Fruit fly (Drosophila melanogaster) whole organism, embryonic: Measurements from ENCODE around the gene CG14567.

Experiments used
- B-H1 ChIP-seq: fragments of 200-800 bp; sonication (Bioruptor generic); IDR thresholded peaks from 3 replicates; pipeline ENCODE4 v1.3.6; 2022; ENCODE audit warnings: missing biosample characterization, missing genetic modification characterization
- Bgb ChIP-seq: fragments of 200-800 bp; sonication (Bioruptor generic); IDR thresholded peaks from 2 replicates; pipeline ENCODE4 v1.3.6; 2022; ENCODE audit warnings: missing biosample characterization, missing genetic modification characterization; ENCODE audit not compliant: partially characterized antibody
- BtbVII ChIP-seq: fragments of 200-800 bp; sonication (Bioruptor generic); optimal IDR thresholded peaks from 3 replicates; lab custom pipeline; 2017; ENCODE audit warnings: missing biosample characterization, mild to moderate bottlenecking, missing genetic modification characterization
- CG10321 ChIP-seq: fragments of 200-800 bp; sonication (Bioruptor generic); IDR thresholded peaks from 2 replicates; pipeline ENCODE4 v1.3.6; 2022; ENCODE audit warnings: missing biosample characterization, missing genetic modification characterization
- CG10565 ChIP-seq: fragments of 200-800 bp; sonication (Bioruptor generic); optimal IDR thresholded peaks from 3 replicates; lab custom pipeline; 2016; ENCODE audit warnings: missing biosample characterization, mild to moderate bottlenecking, missing genetic modification characterization
- CG10959 ChIP-seq: fragments of 200-800 bp; sonication (Bioruptor generic); IDR thresholded peaks from 2 replicates; pipeline ENCODE4 v1.3.6; 2022; ENCODE audit warnings: missing biosample characterization, missing genetic modification characterization
- CG12942 ChIP-seq: fragments of 200-800 bp; sonication (Bioruptor generic); optimal IDR thresholded peaks from 3 replicates; lab custom pipeline; 2016; ENCODE audit warnings: missing biosample characterization, missing genetic modification characterization
- CG14860 ChIP-seq: fragments of 200-800 bp; sonication (Bioruptor generic); IDR thresholded peaks from 3 replicates; pipeline ENCODE4 v1.3.6; 2022; ENCODE audit warnings: missing biosample characterization, missing genetic modification characterization; ENCODE audit not compliant: partially characterized antibody
- CG17328 ChIP-seq: fragments of 200-800 bp; sonication (Bioruptor generic); IDR thresholded peaks from 2 replicates; pipeline ENCODE4 v1.3.6; 2022; ENCODE audit warnings: missing biosample characterization, missing genetic modification characterization
- CG1792 ChIP-seq: fragments of 200-800 bp; sonication (Bioruptor generic); optimal IDR thresholded peaks from 2 replicates; lab custom pipeline; 2016; ENCODE audit warnings: missing biosample characterization, missing genetic modification characterization
- CG32767 ChIP-seq: fragments of 200-800 bp; sonication (Bioruptor generic); IDR thresholded peaks from 2 replicates; pipeline ENCODE4 v1.3.6; 2022; ENCODE audit warnings: missing biosample characterization, missing genetic modification characterization
- CG3407 ChIP-seq: fragments of 200-800 bp; sonication (Bioruptor generic); optimal IDR thresholded peaks from 2 replicates; lab custom pipeline; 2018; ENCODE audit warnings: missing biosample characterization, mild to moderate bottlenecking, missing genetic modification characterization
- CG34422 ChIP-seq: fragments of 200-800 bp; sonication (Bioruptor generic); IDR thresholded peaks from 3 replicates; pipeline ENCODE4 v1.3.6; 2022; ENCODE audit warnings: missing biosample characterization, missing genetic modification characterization
- CG3847 ChIP-seq: fragments of 200-800 bp; sonication (Bioruptor generic); IDR thresholded peaks from 2 replicates; pipeline ENCODE4 v1.3.6; 2022; ENCODE audit warnings: missing biosample characterization, missing genetic modification characterization
- CG4360 ChIP-seq: fragments of 200-800 bp; sonication (Bioruptor generic); IDR thresholded peaks from 2 replicates; pipeline ENCODE4 v1.3.6; 2022; ENCODE audit warnings: missing biosample characterization, missing genetic modification characterization
- CG4854 ChIP-seq: fragments of 200-800 bp; sonication (Bioruptor generic); optimal IDR thresholded peaks from 2 replicates; lab custom pipeline; 2016; ENCODE audit warnings: missing biosample characterization, missing genetic modification characterization, inconsistent platforms
- CG9932 ChIP-seq: fragments of 200-800 bp; sonication (Bioruptor generic); IDR thresholded peaks from 2 replicates; pipeline ENCODE4 v1.3.6; 2022; ENCODE audit warnings: missing biosample characterization, missing genetic modification characterization
- D19A ChIP-seq: fragments of 200-800 bp; optimal IDR thresholded peaks from 3 replicates; lab custom pipeline; 2019; ENCODE audit warnings: missing biosample characterization, mild to moderate bottlenecking, missing genetic modification characterization, moderate library complexity
- E2f1 ChIP-seq: fragments of 200-800 bp; sonication (Bioruptor generic); IDR thresholded peaks from 2 replicates; pipeline ENCODE4 v1.3.6; 2022; ENCODE audit warnings: missing biosample characterization, missing genetic modification characterization
- Eip74EF ChIP-seq, 2 experiments: fragments of 200-800 bp in 1 of 2; fragments of >200 bp in 1 of 2; sonication (Bioruptor generic) in 1 of 2; optimal IDR thresholded peaks; 2 replicates each; lab custom pipeline; 2017 to 2019; ENCODE audit warnings: missing biosample characterization in 2 of 2, missing genetic modification characterization in 2 of 2, mild to moderate bottlenecking in 1 of 2, moderate library complexity in 1 of 2
- Gug ChIP-seq: fragments of 200-800 bp; sonication (Bioruptor generic); IDR thresholded peaks from 4 replicates; pipeline ENCODE4 v1.3.6; 2022; ENCODE audit warnings: missing biosample characterization, missing genetic modification characterization
- HLH4C ChIP-seq: fragments of 200-800 bp; sonication (Bioruptor generic); IDR thresholded peaks from 3 replicates; pipeline ENCODE4 v1.3.6; 2022; ENCODE audit warnings: missing biosample characterization, missing genetic modification characterization; ENCODE audit not compliant: partially characterized antibody
- Hr51 ChIP-seq, 2 experiments: fragments of 200-800 bp; sonication (Bioruptor generic); optimal IDR thresholded peaks; 2 replicates in 1 of 2; 3 replicates in 1 of 2; lab custom pipeline; 2016 to 2018; ENCODE audit warnings: missing biosample characterization in 2 of 2, missing genetic modification characterization in 2 of 2, mild to moderate bottlenecking in 1 of 2, moderate library complexity in 1 of 2
- Med ChIP-seq: fragments of 200-800 bp; sonication (Bioruptor generic); peaks from one replicate; lab custom pipeline; 2016; ENCODE audit warnings: missing biosample characterization, missing genetic modification characterization, mild to moderate bottlenecking, inconsistent platforms, moderate library complexity
- NFAT ChIP-seq: fragments of 200-800 bp; sonication (Bioruptor generic); IDR thresholded peaks from 2 replicates; pipeline ENCODE4 v1.3.6; 2022; ENCODE audit warnings: missing biosample characterization, missing genetic modification characterization
- Nf-YA ChIP-seq: fragments of 200-800 bp; sonication (Bioruptor generic); IDR thresholded peaks from 2 replicates; pipeline ENCODE4 v1.3.6; 2022; ENCODE audit warnings: missing biosample characterization, missing genetic modification characterization
- Rx ChIP-seq: fragments of 200-800 bp; sonication (Bioruptor generic); IDR thresholded peaks from 2 replicates; pipeline ENCODE4 v1.3.6; 2022; ENCODE audit warnings: missing biosample characterization, missing genetic modification characterization
- Sox102F ChIP-seq: fragments of 200-800 bp; sonication (Bioruptor generic); optimal IDR thresholded peaks from 2 replicates; lab custom pipeline; 2018; ENCODE audit warnings: missing biosample characterization, mild to moderate bottlenecking, missing genetic modification characterization, moderate library complexity
- Tbp ChIP-seq: fragments of >200 bp; optimal IDR thresholded peaks from 2 replicates; lab custom pipeline; 2018; ENCODE audit warnings: missing biosample characterization, missing genetic modification characterization
- bsh ChIP-seq, 2 experiments: fragments of 200-800 bp; sonication (Bioruptor generic); optimal IDR thresholded peaks; 2 replicates each; lab custom pipeline; 2017 to 2018; ENCODE audit warnings: mild to moderate bottlenecking in 2 of 2, missing biosample characterization in 2 of 2, missing genetic modification characterization in 2 of 2, moderate library complexity in 1 of 2
- cg ChIP-seq: fragments of 200-800 bp; sonication (Bioruptor generic); optimal IDR thresholded peaks from 3 replicates; lab custom pipeline; 2019; ENCODE audit warnings: missing biosample characterization, mild to moderate bottlenecking, missing genetic modification characterization, moderate library complexity
- chif ChIP-seq, 2 experiments: fragments of 200-800 bp; sonication (Bioruptor generic); optimal IDR thresholded peaks; 3 replicates each; lab custom pipeline; 2016; ENCODE audit warnings: missing biosample characterization in 2 of 2, missing genetic modification characterization in 2 of 2
- da ChIP-seq: fragments of 200-800 bp; sonication (Bioruptor generic); optimal IDR thresholded peaks from 2 replicates; lab custom pipeline; 2016; ENCODE audit warnings: missing biosample characterization, missing genetic modification characterization
- danr ChIP-seq: fragments of 200-800 bp; sonication (Bioruptor generic); IDR thresholded peaks from 2 replicates; pipeline ENCODE4 v1.3.6; 2022; ENCODE audit warnings: missing biosample characterization, missing genetic modification characterization
- dmrt99B ChIP-seq: fragments of 200-800 bp; sonication (Bioruptor generic); optimal IDR thresholded peaks from 2 replicates; lab custom pipeline; 2018; ENCODE audit warnings: missing biosample characterization, mild to moderate bottlenecking, missing genetic modification characterization, moderate library complexity
- dpn ChIP-seq, 2 experiments: fragments of 200-800 bp; sonication (Bioruptor generic); optimal IDR thresholded peaks; 3 replicates each; lab custom pipeline; 2016; ENCODE audit warnings: missing biosample characterization in 2 of 2, missing genetic modification characterization in 2 of 2
- gro ChIP-seq: fragments of 200-800 bp; sonication (Bioruptor generic); optimal IDR thresholded peaks from 2 replicates; lab custom pipeline; 2016; ENCODE audit warnings: missing biosample characterization, missing genetic modification characterization
- gsb ChIP-seq: fragments of 200-800 bp; sonication (Bioruptor generic); IDR thresholded peaks from 2 replicates; pipeline ENCODE4 v1.3.6; 2022; ENCODE audit warnings: missing biosample characterization, missing genetic modification characterization
- her ChIP-seq: fragments of 200-800 bp; sonication (Bioruptor generic); optimal IDR thresholded peaks from 2 replicates; lab custom pipeline; 2016; ENCODE audit warnings: missing biosample characterization, missing genetic modification characterization
- hth ChIP-seq: fragments of >200 bp; optimal IDR thresholded peaks from 2 replicates; lab custom pipeline; 2017; ENCODE audit warnings: inconsistent platforms
- jing ChIP-seq: fragments of 200-800 bp; sonication (Bioruptor generic); optimal IDR thresholded peaks from 2 replicates; lab custom pipeline; 2018; ENCODE audit warnings: missing biosample characterization, mild to moderate bottlenecking, missing genetic modification characterization
- ken ChIP-seq: fragments of 200-800 bp; sonication (Bioruptor generic); IDR thresholded peaks from 3 replicates; pipeline ENCODE4 v1.3.6; 2022; ENCODE audit warnings: missing biosample characterization, missing genetic modification characterization
- klu ChIP-seq: fragments of 200-800 bp; sonication (Bioruptor generic); IDR thresholded peaks from 2 replicates; pipeline ENCODE4 v1.3.6; 2022; ENCODE audit warnings: missing biosample characterization, missing genetic modification characterization
- schlank ChIP-seq: fragments of 200-800 bp; sonication (Bioruptor generic); optimal IDR thresholded peaks from 2 replicates; lab custom pipeline; 2018; ENCODE audit warnings: missing biosample characterization, mild to moderate bottlenecking, missing genetic modification characterization
- shn ChIP-seq: fragments of 200-800 bp; sonication (Bioruptor generic); optimal IDR thresholded peaks from 3 replicates; lab custom pipeline; 2016; ENCODE audit warnings: missing biosample characterization, missing genetic modification characterization
- sqz ChIP-seq: fragments of 200-800 bp; sonication (Bioruptor generic); optimal IDR thresholded peaks from 3 replicates; lab custom pipeline; 2018; ENCODE audit warnings: missing biosample characterization, mild to moderate bottlenecking, missing genetic modification characterization
- tll ChIP-seq, 2 experiments: fragments of 200-800 bp in 1 of 2; fragments of >200 bp in 1 of 2; sonication (Bioruptor generic) in 1 of 2; optimal IDR thresholded peaks; 2 replicates each; lab custom pipeline; 2017 to 2019; ENCODE audit warnings: missing biosample characterization in 2 of 2, missing genetic modification characterization in 2 of 2, mild to moderate bottlenecking in 1 of 2, moderate library complexity in 1 of 2
- ttk ChIP-seq: fragments of 200-800 bp; sonication (Bioruptor generic); IDR thresholded peaks from 2 replicates; pipeline ENCODE4 v2.1.2; 2022; ENCODE audit warnings: missing biosample characterization, missing genetic modification characterization
- wdn ChIP-seq: fragments of 200-800 bp; sonication (Bioruptor generic); IDR thresholded peaks from 2 replicates; pipeline ENCODE4 v1.3.6; 2022; ENCODE audit warnings: missing biosample characterization, missing genetic modification characterization

CG14567 gene

DNA sequence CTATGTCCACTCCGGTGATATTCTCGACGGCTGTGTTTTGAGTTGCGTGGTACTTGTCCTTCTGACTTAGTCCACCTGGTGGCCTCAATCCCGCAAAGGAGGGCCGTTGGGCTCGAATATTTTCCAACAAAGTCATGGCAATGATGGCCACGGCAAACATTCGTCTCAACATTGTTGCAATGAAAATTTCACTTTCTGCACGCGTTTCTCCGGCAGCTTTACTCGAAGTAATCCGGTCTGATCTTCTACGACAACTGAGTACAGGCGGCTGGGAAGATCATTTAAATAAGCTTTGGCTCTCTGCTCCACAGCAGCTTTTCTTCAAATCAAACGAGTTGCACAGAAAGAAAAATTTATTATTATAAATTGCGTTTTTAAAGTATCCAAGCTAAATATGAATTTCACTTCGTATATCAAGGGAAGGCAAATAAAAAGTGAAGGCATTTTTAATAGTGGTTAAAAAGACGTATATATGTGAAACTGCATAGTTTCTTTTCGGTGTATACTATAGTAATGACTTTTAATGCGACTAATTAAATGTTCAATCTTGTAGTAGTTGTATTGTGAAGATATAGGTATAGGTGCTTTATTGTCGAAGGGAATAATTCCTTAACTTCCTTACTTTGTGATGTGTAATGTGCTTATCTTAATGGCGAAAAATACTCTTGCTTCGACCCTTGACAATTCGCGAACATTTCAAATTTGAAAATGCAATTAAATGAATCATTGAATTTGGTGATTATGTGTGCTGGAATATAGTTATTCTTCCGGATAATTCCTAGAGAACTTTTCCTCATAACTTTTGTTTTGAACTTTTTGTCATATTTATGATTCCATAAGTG lies at the start of gene CG14567 (continued):
- TF ChIP-seq Rx (peak; percentile 26; the same call in 1 of the 2 replicates), CG10959 (GFP tag; lab: Robert Waterston, UW) (no peak), ken (GFP tag; lab: Robert Waterston, UW) (no peak), Sox102F (GFP tag; lab: Kevin White, UChicago) (peak; percentile 74), CG32767 (peak; percentile 34; the same call in 1 of the 2 replicates), CG12942 (GFP tag; lab: Kevin White, UChicago) (no peak), Gug (no peak), Tbp (GFP tag; lab: Kevin White, UChicago) (no peak), gsb (GFP tag; lab: Robert Waterston, UW) (no peak), CG17328 (GFP tag; lab: Robert Waterston, UW) (peak; percentile 39; the same call in 1 of the 2 replicates), chif (GFP tag; optimal IDR thresholded peaks at IDR 0.05; lab: Kevin White, UChicago) (no peak), CG3847 (GFP tag; lab: Robert Waterston, UW) (no peak), CG34422 (GFP tag; lab: Robert Waterston, UW) (0 out of 3 replicates have a peak, but pooled peaks have one; percentile 23), BtbVII (GFP tag; lab: Kevin White, UChicago) (no peak), CG9932 (GFP tag; lab: Robert Waterston, UW) (peak; percentile 44; the same call in 1 of the 2 replicates), CG4854 (no peak), danr (GFP tag; lab: Robert Waterston, UW) (no peak), cg (GFP tag; lab: Kevin White, UChicago) (no peak), hth (lab: Kevin White, UChicago) (no peak), B-H1 (GFP tag; lab: Robert Waterston, UW) (no peak), gro (no peak), Hr51 (GFP tag; optimal IDR thresholded peaks at IDR 0.05; lab: Kevin White, UChicago) (peak in 1 of 2 experiments; percentile 59), CG10321 (GFP tag; lab: Robert Waterston, UW) (no peak), CG10565 (GFP tag; lab: Kevin White, UChicago) (no peak), E2f1 (no peak), NFAT (no peak), Eip74EF (GFP tag; optimal IDR thresholded peaks at IDR 0.05; lab: Kevin White, UChicago) (no peak), her (GFP tag; lab: Kevin White, UChicago) (no peak), klu (GFP tag; lab: Robert Waterston, UW) (no peak), D19A (tag; lab: Kevin White, UChicago) (no peak), wdn (GFP tag; lab: Robert Waterston, UW) (no peak), Nf-YA (GFP tag; lab: Robert Waterston, UW) (no peak), da (GFP tag; lab: Kevin White, UChicago) (no peak), shn (GFP tag; lab: Kevin White, UChicago) (no peak), CG4360 (GFP tag; lab: Robert Waterston, UW) (no peak), ttk (GFP tag; lab: Robert Waterston, UW) (0 out of 2 replicates have a peak, but pooled peaks have one; percentile 27), dmrt99B (peak; percentile 67), tll (GFP tag; optimal IDR thresholded peaks at IDR 0.05; lab: Kevin White, UChicago) (no peak), CG1792 (GFP tag; lab: Kevin White, UChicago) (no peak), dpn (GFP tag; optimal IDR thresholded peaks at IDR 0.05; lab: Kevin White, UChicago) (peak in 1 of 2 experiments; percentile 8), bsh (GFP tag; optimal IDR thresholded peaks at IDR 0.05; lab: Kevin White, UChicago) (peak in 1 of 2 experiments; percentile 55), sqz (no peak), CG14860 (no peak), CG3407 (no peak), jing (GFP tag; lab: Kevin White, UChicago) (no peak), schlank (no peak), HLH4C (GFP tag; lab: Robert Waterston, UW) (no peak), Med (GFP tag; lab: Kevin White, UChicago) (peak; percentile 47), Bgb (GFP tag; lab: Robert Waterston, UW) (no peak)
